Fruit fly (Drosophila melanogaster): Measurements from ENCODE around the gene Zip99C.
A peak's percentile ranks its signal among the peaks of the same experiment; 100 is the strongest.

Gene Zip99C

DNA sequence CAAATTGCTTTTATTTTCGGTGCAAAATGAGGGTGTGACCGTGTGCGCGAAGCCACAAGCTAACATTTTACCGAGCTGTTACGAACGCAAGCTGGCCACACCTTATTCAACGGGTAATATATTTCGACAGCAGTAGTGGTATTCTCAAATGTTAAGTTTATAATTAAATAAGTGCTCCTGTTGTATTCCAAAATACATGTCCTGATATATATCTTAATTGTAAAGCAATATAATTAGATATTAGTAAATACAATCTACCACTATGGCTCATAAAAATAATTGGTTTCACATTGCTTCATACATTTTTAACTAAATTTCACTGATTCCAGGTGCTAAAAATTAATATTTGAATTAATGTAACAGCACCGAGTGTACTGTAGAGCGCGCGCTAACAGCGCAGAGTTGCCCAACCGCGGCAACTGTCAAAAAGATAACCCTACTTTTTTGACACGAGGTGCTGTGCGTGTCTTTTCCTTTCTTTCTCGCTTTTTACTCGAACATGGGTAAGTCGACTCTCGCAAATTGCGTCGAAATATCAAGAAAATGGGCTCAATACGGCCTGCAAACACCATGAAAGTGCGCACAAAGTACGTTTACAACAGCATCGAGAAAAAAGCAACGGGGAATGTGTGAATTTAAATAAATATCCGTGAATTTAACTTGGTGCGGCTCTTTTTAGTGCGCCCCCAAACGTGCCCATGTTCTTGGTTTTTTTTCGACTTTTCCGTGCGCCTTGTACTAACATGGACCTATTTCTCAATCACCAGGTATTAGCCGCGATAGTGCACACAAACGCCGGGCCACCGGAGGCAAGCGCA is 7.1 kb downstream of the Zip99C start, which contains the start of the genes CG15514 and RpS8 (continued):
- no peak for TF ChIP-seq Scr (GFP tag; IDR thresholded peaks at IDR 0.05; ENCODE audit: partially characterized antibody)
- TF ChIP-seq zfh1 (GFP tag; IDR thresholded peaks at IDR 0.05) = peak; percentile 64; the same call in 2 of the 3 replicates
- TF ChIP-seq psq (GFP tag; optimal IDR thresholded peaks at IDR 0.05) = no peak
- peak; percentile 44 for TF ChIP-seq CG2712 (tag; optimal IDR thresholded peaks at IDR 0.05)
- TF ChIP-seq NFAT (GFP tag; IDR thresholded peaks at IDR 0.05) = 0 out of 2 replicates have a peak, but pooled peaks have one; percentile 27
- peak; percentile 72 for TF ChIP-seq CG30020 (tag; optimal IDR thresholded peaks at IDR 0.05)
- no peak for TF ChIP-seq sim (GFP tag; IDR thresholded peaks at IDR 0.05)
- peak; percentile 68 for TF ChIP-seq CG32532 (GFP tag; IDR thresholded peaks at IDR 0.05)
- TF ChIP-seq CG3407 (GFP tag; optimal IDR thresholded peaks at IDR 0.05) = peak; percentile 58
- no peak for TF ChIP-seq B-H1 (GFP tag; IDR thresholded peaks at IDR 0.05)
- peak; percentile 65 for TF ChIP-seq CG1233 (GFP tag; optimal IDR thresholded peaks at IDR 0.05)
- no peak for TF ChIP-seq CG6791 (GFP tag; IDR thresholded peaks at IDR 0.05; ENCODE audit: partially characterized antibody)
- peak; percentile 28 for TF ChIP-seq CG13624 (GFP tag; optimal IDR thresholded peaks at IDR 0.05)
- peak; percentile 55 for TF ChIP-seq CG9727 (GFP tag; optimal IDR thresholded peaks at IDR 0.05)
- TF ChIP-seq CG4424 (GFP tag; optimal IDR thresholded peaks at IDR 0.05) = peak; percentile 42
- peak; percentile 94 for TF ChIP-seq Max (GFP tag; optimal IDR thresholded peaks at IDR 0.05)
- peak; percentile 22 for TF ChIP-seq CG12219 (GFP tag; optimal IDR thresholded peaks at IDR 0.05)
- TF ChIP-seq az2 (GFP tag; optimal IDR thresholded peaks at IDR 0.05) = peak; percentile 29
- peak; percentile 54 for TF ChIP-seq unpg (GFP tag; optimal IDR thresholded peaks at IDR 0.05)
- peak; percentile 81 for TF ChIP-seq CG8924 (tag; optimal IDR thresholded peaks at IDR 0.05)
- TF ChIP-seq ase (GFP tag; IDR thresholded peaks at IDR 0.05) = no peak
- peak; percentile 60 for TF ChIP-seq CG15269 (tag; optimal IDR thresholded peaks at IDR 0.05)
- peak; percentile 41 for TF ChIP-seq schlank (tag; optimal IDR thresholded peaks at IDR 0.05)
- peak; percentile 4 for TF ChIP-seq Antp (GFP tag; optimal IDR thresholded peaks at IDR 0.05)
- TF ChIP-seq vvl (GFP tag; IDR thresholded peaks at IDR 0.05) = peak; percentile 55; the same call in 1 of the 2 replicates
- peak; percentile 30 for TF ChIP-seq gsb-n (tag; optimal IDR thresholded peaks at IDR 0.05)
- peak; percentile 57 for TF ChIP-seq dmrt11E (tag; optimal IDR thresholded peaks at IDR 0.05)
- peak; percentile 14 for TF ChIP-seq zf30C (GFP tag; optimal IDR thresholded peaks at IDR 0.05)
- peak; percentile 36 for TF ChIP-seq Hr3 (GFP tag; optimal IDR thresholded peaks at IDR 0.05)
- peak; percentile 18 for TF ChIP-seq CG1602 (GFP tag; optimal IDR thresholded peaks at IDR 0.05)
- peak; percentile 38 for TF ChIP-seq CG2202 (tag; optimal IDR thresholded peaks at IDR 0.05)
- TF ChIP-seq ind (GFP tag; optimal IDR thresholded peaks at IDR 0.05) = peak; percentile 42
- TF ChIP-seq Gug (GFP tag; IDR thresholded peaks at IDR 0.05) = peak; percentile 11; the same call in 1 of the 4 replicates
- peak; percentile 25 for TF ChIP-seq run (tag; optimal IDR thresholded peaks at IDR 0.05)
- TF ChIP-seq HmgZ (tag; optimal IDR thresholded peaks at IDR 0.05) = peak; percentile 29
- TF ChIP-seq CG18619 (GFP tag; optimal IDR thresholded peaks at IDR 0.05) = peak; percentile 72
- TF ChIP-seq Bgb (GFP tag; IDR thresholded peaks at IDR 0.05; ENCODE audit: partially characterized antibody) = 0 out of 2 replicates have a peak, but pooled peaks have one; percentile 20
- TF ChIP-seq CG14710 (tag; optimal IDR thresholded peaks at IDR 0.05) = peak; percentile 78
- TF ChIP-seq CG2120 (GFP tag; optimal IDR thresholded peaks at IDR 0.05) = peak; percentile 43
- peak; percentile 35 for TF ChIP-seq sens (GFP tag)
- TF ChIP-seq Atf-2 (GFP tag; optimal IDR thresholded peaks at IDR 0.05) = no peak
- peak; percentile 77 for TF ChIP-seq nmo (GFP tag; optimal IDR thresholded peaks at IDR 0.05)
- TF ChIP-seq ken (GFP tag; IDR thresholded peaks at IDR 0.05) = 0 out of 3 replicates have a peak, but pooled peaks have one; percentile 38
- TF ChIP-seq CG10267 (tag; optimal IDR thresholded peaks at IDR 0.05) = peak; percentile 75
- peak; percentile 35 for TF ChIP-seq stwl (tag; optimal IDR thresholded peaks at IDR 0.05)
- TF ChIP-seq CG7271 (tag; optimal IDR thresholded peaks at IDR 0.05) = peak; percentile 2
- peak; percentile 42 for TF ChIP-seq Side (GFP tag; optimal IDR thresholded peaks at IDR 0.05)
- peak; percentile 59 for TF ChIP-seq zen (tag; optimal IDR thresholded peaks at IDR 0.05)
- peak; percentile 65 for TF ChIP-seq Atf6 (GFP tag; IDR thresholded peaks at IDR 0.05)

All from whole organism, embryonic.